Fruit fly (Drosophila melanogaster) whole organism, embryonic: ENCODE measurements around the gene lectin-37Da.

Experiments used
- Ada2b ChIP-seq: fragments of 200-800 bp; sonication (Bioruptor generic); IDR thresholded peaks from 2 replicates; pipeline ENCODE4 v1.3.6; 2022; ENCODE audit warnings: missing biosample characterization, missing genetic modification characterization
- B-H2 ChIP-seq: fragments of 200-800 bp; sonication (Bioruptor generic); optimal IDR thresholded peaks from 2 replicates; lab custom pipeline; 2018; ENCODE audit warnings: missing biosample characterization, mild to moderate bottlenecking, missing genetic modification characterization
- Bgb ChIP-seq: fragments of 200-800 bp; sonication (Bioruptor generic); IDR thresholded peaks from 2 replicates; pipeline ENCODE4 v1.3.6; 2022; ENCODE audit warnings: missing biosample characterization, missing genetic modification characterization; ENCODE audit not compliant: partially characterized antibody
- CG10979 ChIP-seq: fragments of 200-800 bp; sonication (Bioruptor generic); optimal IDR thresholded peaks from 2 replicates; lab custom pipeline; 2018; ENCODE audit warnings: missing biosample characterization, mild to moderate bottlenecking, missing genetic modification characterization, moderate library complexity
- CG11504 ChIP-seq: fragments of 200-800 bp; sonication (Bioruptor generic); optimal IDR thresholded peaks from 3 replicates; lab custom pipeline; 2019; ENCODE audit warnings: missing biosample characterization, mild to moderate bottlenecking, missing genetic modification characterization, moderate library complexity
- CG12155 ChIP-seq: fragments of 200-800 bp; sonication (Bioruptor generic); optimal IDR thresholded peaks from 3 replicates; lab custom pipeline; 2016; ENCODE audit warnings: missing biosample characterization, missing genetic modification characterization
- CG12236 ChIP-seq: fragments of 200-800 bp; sonication (Bioruptor generic); optimal IDR thresholded peaks from 2 replicates; lab custom pipeline; 2016; ENCODE audit warnings: missing biosample characterization, missing genetic modification characterization
- CG13123 ChIP-seq: fragments of 200-800 bp; sonication (Bioruptor generic); optimal IDR thresholded peaks from 2 replicates; lab custom pipeline; 2016; ENCODE audit warnings: missing biosample characterization, missing genetic modification characterization
- CG15514 ChIP-seq: fragments of 200-800 bp; sonication (Bioruptor generic); optimal IDR thresholded peaks from 3 replicates; lab custom pipeline; 2017; ENCODE audit warnings: missing biosample characterization, missing genetic modification characterization, mild to moderate bottlenecking, moderate library complexity, missing genetic modification reagents
- CG15696 ChIP-seq: fragments of 200-800 bp; sonication (Bioruptor generic); optimal IDR thresholded peaks from 2 replicates; lab custom pipeline; 2019; ENCODE audit warnings: missing biosample characterization, mild to moderate bottlenecking, missing genetic modification characterization, moderate library complexity
- CG1603 ChIP-seq: fragments of 200-800 bp; sonication (Bioruptor generic); optimal IDR thresholded peaks from 2 replicates; lab custom pipeline; 2019; ENCODE audit warnings: missing biosample characterization, mild to moderate bottlenecking, missing genetic modification characterization, moderate library complexity
- CG17802 ChIP-seq: fragments of 200-800 bp; sonication (Bioruptor generic); optimal IDR thresholded peaks from 2 replicates; lab custom pipeline; 2018; ENCODE audit warnings: missing biosample characterization, mild to moderate bottlenecking, missing genetic modification characterization, moderate library complexity
- CG3163 ChIP-seq: fragments of 200-800 bp; sonication (Bioruptor generic); optimal IDR thresholded peaks from 3 replicates; lab custom pipeline; 2016; ENCODE audit warnings: missing biosample characterization, missing genetic modification characterization
- CG3281 ChIP-seq: fragments of 200-800 bp; sonication (Bioruptor generic); optimal IDR thresholded peaks from 3 replicates; lab custom pipeline; 2017; ENCODE audit warnings: missing biosample characterization, mild to moderate bottlenecking, missing genetic modification characterization
- CG3726 ChIP-seq: fragments of 200-800 bp; sonication (Bioruptor generic); IDR thresholded peaks from 3 replicates; pipeline ENCODE4, ENCODE4 v1.3.6; 2022; ENCODE audit warnings: missing biosample characterization, missing genetic modification characterization
- CG4707 ChIP-seq: fragments of 200-800 bp; sonication (Bioruptor generic); optimal IDR thresholded peaks from 2 replicates; lab custom pipeline; 2018; ENCODE audit warnings: missing biosample characterization, mild to moderate bottlenecking, missing genetic modification characterization, moderate library complexity
- CG4854 ChIP-seq: fragments of 200-800 bp; sonication (Bioruptor generic); optimal IDR thresholded peaks from 2 replicates; lab custom pipeline; 2016; ENCODE audit warnings: missing biosample characterization, missing genetic modification characterization, inconsistent platforms
- CG6791 ChIP-seq: fragments of 200-800 bp; sonication (Bioruptor generic); IDR thresholded peaks from 3 replicates; pipeline ENCODE4 v1.3.6; 2022; ENCODE audit warnings: missing biosample characterization, missing genetic modification characterization; ENCODE audit not compliant: partially characterized antibody
- CG7786 ChIP-seq: fragments of 200-800 bp; sonication (Bioruptor generic); optimal IDR thresholded peaks from 2 replicates; lab custom pipeline; 2016; ENCODE audit warnings: missing biosample characterization, missing genetic modification characterization
- CG8765 ChIP-seq: fragments of 200-800 bp; sonication (Bioruptor generic); IDR thresholded peaks from 2 replicates; pipeline ENCODE4 v1.3.6; 2022; ENCODE audit warnings: missing biosample characterization, missing genetic modification characterization
- CHES-1-like ChIP-seq: fragments of 200-800 bp; sonication (Bioruptor generic); optimal IDR thresholded peaks from 2 replicates; lab custom pipeline; 2016; ENCODE audit warnings: missing biosample characterization, missing genetic modification characterization
- Dbx ChIP-seq: fragments of 200-800 bp; sonication (Bioruptor generic); IDR thresholded peaks from 3 replicates; pipeline ENCODE4 v1.3.6; 2022; ENCODE audit warnings: missing biosample characterization, missing genetic modification characterization
- GATAe ChIP-seq: fragments of 200-800 bp; sonication (Bioruptor generic); conservative IDR thresholded peaks from 2 replicates; pipeline ENCODE4 v1.3.6; 2022; ENCODE audit warnings: missing biosample characterization, missing genetic modification characterization
- Hand ChIP-seq: fragments of 200-800 bp; sonication (Bioruptor generic); optimal IDR thresholded peaks from 2 replicates; lab custom pipeline; 2017; ENCODE audit warnings: mild to moderate bottlenecking, missing biosample characterization, missing genetic modification reagents, missing genetic modification characterization
- Max ChIP-seq: fragments of 200-800 bp; sonication (Bioruptor generic); optimal IDR thresholded peaks from 2 replicates; lab custom pipeline; 2016; ENCODE audit warnings: missing biosample characterization, mild to moderate bottlenecking, missing genetic modification characterization
- Med ChIP-seq: fragments of 200-800 bp; sonication (Bioruptor generic); peaks from one replicate; lab custom pipeline; 2016; ENCODE audit warnings: missing biosample characterization, missing genetic modification characterization, mild to moderate bottlenecking, inconsistent platforms, moderate library complexity
- Scr ChIP-seq: fragments of 200-800 bp; sonication (Bioruptor generic); IDR thresholded peaks from 2 replicates; pipeline ENCODE4 v1.3.6; 2022; ENCODE audit warnings: missing biosample characterization, missing genetic modification characterization; ENCODE audit not compliant: partially characterized antibody
- Six4 ChIP-seq: fragments of 200-800 bp; sonication (Bioruptor generic); optimal IDR thresholded peaks from 2 replicates; lab custom pipeline; 2016; ENCODE audit warnings: missing biosample characterization, missing genetic modification characterization
- Stat92E ChIP-seq, 3 experiments: fragments of >200 bp in 2 of 3; fragments of 200-800 bp in 1 of 3; sonication (Bioruptor generic) in 1 of 3; optimal IDR thresholded peaks; 2 replicates each; lab custom pipeline; 2017 to 2019; ENCODE audit warnings: missing biosample characterization in 3 of 3, missing genetic modification characterization in 3 of 3, mild to moderate bottlenecking in 1 of 3, moderate library complexity in 1 of 3
- Taf1 ChIP-seq: fragments of 200-800 bp; sonication (Bioruptor generic); IDR thresholded peaks from 2 replicates; pipeline ENCODE4 v1.3.6; 2022; ENCODE audit warnings: missing biosample characterization, missing genetic modification characterization
- Vsx1 ChIP-seq: fragments of 200-800 bp; sonication (Bioruptor generic); optimal IDR thresholded peaks from 2 replicates; lab custom pipeline; 2017; ENCODE audit warnings: missing biosample characterization, mild to moderate bottlenecking, missing genetic modification characterization, missing genetic modification reagents
- Xrp1 ChIP-seq: fragments of 200-800 bp; sonication (Bioruptor generic); IDR thresholded peaks from 2 replicates; pipeline ENCODE4 v1.3.6; 2022; ENCODE audit warnings: missing biosample characterization, missing genetic modification characterization
- ac ChIP-seq: fragments of 200-800 bp; sonication (Bioruptor generic); optimal IDR thresholded peaks from 3 replicates; lab custom pipeline; 2017; ENCODE audit warnings: missing biosample characterization, mild to moderate bottlenecking, missing genetic modification characterization
- aop ChIP-seq: fragments of 200-800 bp; sonication (Bioruptor generic); IDR thresholded peaks from 2 replicates; pipeline ENCODE4 v1.3.6; 2022; ENCODE audit warnings: missing biosample characterization, missing genetic modification characterization
- ash1 ChIP-seq: fragments of 200-800 bp; sonication (Bioruptor generic); optimal IDR thresholded peaks from 2 replicates; lab custom pipeline; 2018; ENCODE audit warnings: missing biosample characterization, mild to moderate bottlenecking, missing genetic modification characterization
- az2 ChIP-seq: fragments of 200-800 bp; sonication (Bioruptor generic); optimal IDR thresholded peaks from 3 replicates; lab custom pipeline; 2016; ENCODE audit warnings: missing biosample characterization, missing genetic modification characterization
- ci ChIP-seq: fragments of 200-800 bp; sonication (Bioruptor generic); IDR thresholded peaks from 3 replicates; pipeline ENCODE4 v1.3.6; 2022; ENCODE audit warnings: missing biosample characterization, missing genetic modification characterization
- danr ChIP-seq: fragments of 200-800 bp; sonication (Bioruptor generic); IDR thresholded peaks from 2 replicates; pipeline ENCODE4 v1.3.6; 2022; ENCODE audit warnings: missing biosample characterization, missing genetic modification characterization
- emc ChIP-seq: fragments of 200-800 bp; sonication (Bioruptor generic); optimal IDR thresholded peaks from 2 replicates; lab custom pipeline; 2016; ENCODE audit warnings: missing biosample characterization, missing genetic modification characterization
- ewg ChIP-seq: fragments of 200-800 bp; sonication (Bioruptor generic); optimal IDR thresholded peaks from 3 replicates; lab custom pipeline; 2017; ENCODE audit warnings: mild to moderate bottlenecking, missing biosample characterization, missing genetic modification reagents, missing genetic modification characterization
- ftz-f1 ChIP-seq: fragments of 200-800 bp; sonication (Bioruptor generic); optimal IDR thresholded peaks from 2 replicates; lab custom pipeline; 2016; ENCODE audit warnings: missing biosample characterization, missing genetic modification characterization
- gce ChIP-seq: fragments of 200-800 bp; sonication (Bioruptor generic); IDR thresholded peaks from 3 replicates; pipeline ENCODE4 v1.3.6; 2022; ENCODE audit warnings: missing biosample characterization, missing genetic modification characterization
- gcm2 ChIP-seq: fragments of 200-800 bp; sonication (Bioruptor generic); optimal IDR thresholded peaks from 2 replicates; lab custom pipeline; 2016; ENCODE audit warnings: missing biosample characterization, missing genetic modification characterization
- hth ChIP-seq: fragments of >200 bp; optimal IDR thresholded peaks from 2 replicates; lab custom pipeline; 2017; ENCODE audit warnings: inconsistent platforms
- kay ChIP-seq: fragments of 200-800 bp; sonication (Bioruptor generic); optimal IDR thresholded peaks from 2 replicates; lab custom pipeline; 2016; ENCODE audit warnings: missing biosample characterization, missing genetic modification characterization
- kni ChIP-seq: fragments of 200-800 bp; sonication (Bioruptor generic); optimal IDR thresholded peaks from 3 replicates; lab custom pipeline; 2017; ENCODE audit warnings: mild to moderate bottlenecking, missing biosample characterization, missing genetic modification reagents, missing genetic modification characterization
- otp ChIP-seq: fragments of 200-800 bp; sonication (Bioruptor generic); IDR thresholded peaks from 3 replicates; pipeline ENCODE4, ENCODE4 v1.3.6; 2022; ENCODE audit warnings: missing biosample characterization, missing genetic modification characterization
- sr ChIP-seq: fragments of 200-800 bp; sonication (Bioruptor generic); IDR thresholded peaks from 3 replicates; pipeline ENCODE4 v1.3.6; 2022; ENCODE audit warnings: missing biosample characterization, missing genetic modification characterization
- ssp ChIP-seq: fragments of 200-800 bp; sonication (Bioruptor generic); IDR thresholded peaks from 2 replicates; pipeline ENCODE4 v1.3.6; 2022; ENCODE audit warnings: missing biosample characterization, missing genetic modification characterization
- trh ChIP-seq: fragments of 200-800 bp; sonication (Bioruptor generic); optimal IDR thresholded peaks from 2 replicates; lab custom pipeline; 2016; ENCODE audit warnings: missing biosample characterization, missing genetic modification characterization
- tup ChIP-seq: fragments of 200-800 bp; sonication (Bioruptor generic); optimal IDR thresholded peaks from 2 replicates; lab custom pipeline; 2016; ENCODE audit warnings: missing biosample characterization, mild to moderate bottlenecking, missing genetic modification characterization, moderate library complexity
- wor ChIP-seq: fragments of 200-800 bp; sonication (Bioruptor generic); IDR thresholded peaks from 2 replicates; pipeline ENCODE4 v1.3.6; 2022; ENCODE audit warnings: missing biosample characterization, missing genetic modification characterization

The lectin-37Da gene

DNA sequence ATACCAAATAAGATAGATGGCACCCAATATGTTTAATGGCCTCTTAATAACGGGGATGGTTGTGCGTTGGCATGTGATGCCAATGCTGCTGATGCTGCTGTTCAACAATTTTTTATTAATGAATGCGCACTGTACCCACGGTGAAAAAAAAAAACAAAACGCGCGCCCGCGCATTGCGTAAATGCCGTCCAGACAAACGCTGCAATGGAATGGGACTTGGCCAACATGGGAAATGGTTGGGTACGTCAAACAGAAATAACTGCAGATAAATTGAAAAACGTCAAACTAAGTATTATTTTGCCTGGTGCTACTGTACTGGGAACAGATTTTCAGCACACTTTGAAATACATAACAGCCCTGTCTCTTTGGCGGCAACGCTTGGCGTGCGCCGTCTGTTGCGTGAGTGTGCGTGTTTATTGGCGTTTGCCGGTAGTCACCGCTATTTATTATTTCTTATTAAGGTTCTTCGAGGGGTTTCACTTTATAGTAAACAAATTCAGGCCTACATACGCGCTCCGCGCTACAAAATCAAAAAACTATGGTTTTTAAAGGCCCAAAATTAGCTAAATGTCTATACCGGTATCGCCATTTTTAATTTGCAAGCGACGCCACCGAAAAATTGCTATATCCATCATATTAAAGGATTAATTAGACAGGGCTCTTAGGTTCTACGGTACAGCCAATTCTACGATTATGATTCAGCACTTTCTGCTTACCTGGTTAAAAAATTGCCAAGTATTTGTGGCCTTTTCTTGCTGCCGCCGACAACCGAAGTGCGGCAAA, 34.6 kb downstream of the lectin-37Da start (continued):
- TF ChIP-seq kni (GFP tag; lab: Kevin White, UChicago) (no peak), Hand (GFP tag; lab: Kevin White, UChicago) (no peak), Med (peak; percentile 63), CG3163 (GFP tag; lab: Kevin White, UChicago) (no peak), Scr (GFP tag; lab: Robert Waterston, UW) (no peak; the same call in 1 of the 2 replicates), GATAe (GFP tag; lab: Robert Waterston, UW) (no peak), ftz-f1 (GFP tag; lab: Kevin White, UChicago) (no peak), Ada2b (GFP tag; lab: Robert Waterston, UW) (0 out of 2 replicates have a peak, but pooled peaks have one; percentile 13), ssp (GFP tag; lab: Robert Waterston, UW) (no peak), Max (GFP tag; lab: Kevin White, UChicago) (no peak), CG11504 (tag; lab: Kevin White, UChicago) (peak; percentile 21), CG12236 (GFP tag; lab: Kevin White, UChicago) (no peak), Vsx1 (GFP tag; lab: Kevin White, UChicago) (no peak), gce (GFP tag; lab: Robert Waterston, UW) (no peak), CG13123 (GFP tag; lab: Kevin White, UChicago) (no peak), danr (GFP tag; lab: Robert Waterston, UW) (no peak), CHES-1-like (GFP tag; lab: Kevin White, UChicago) (peak; percentile 16), Dbx (GFP tag; lab: Robert Waterston, UW) (peak; percentile 36; the same call in 1 of the 3 replicates), kay (GFP tag; lab: Kevin White, UChicago) (no peak), az2 (GFP tag; lab: Kevin White, UChicago) (peak; percentile 22), wor (no peak), CG15514 (no peak), CG4854 (no peak), emc (no peak), sr (no peak), Six4 (peak; percentile 27), ash1 (no peak), otp (GFP tag; lab: Robert Waterston, UW) (no peak), CG1603 (tag; lab: Kevin White, UChicago) (no peak), trh (GFP tag; lab: Kevin White, UChicago) (no peak), tup (GFP tag; lab: Kevin White, UChicago) (no peak), gcm2 (no peak), aop (no peak), CG7786 (GFP tag; lab: Kevin White, UChicago) (no peak), Xrp1 (peak; percentile 53; the same call in 1 of the 2 replicates), Stat92E (GFP tag; optimal IDR thresholded peaks at IDR 0.05; lab: Kevin White, UChicago) (no peak), CG4707 (no peak), Bgb (GFP tag; lab: Robert Waterston, UW) (peak; percentile 7; the same call in 1 of the 2 replicates)

DNA sequence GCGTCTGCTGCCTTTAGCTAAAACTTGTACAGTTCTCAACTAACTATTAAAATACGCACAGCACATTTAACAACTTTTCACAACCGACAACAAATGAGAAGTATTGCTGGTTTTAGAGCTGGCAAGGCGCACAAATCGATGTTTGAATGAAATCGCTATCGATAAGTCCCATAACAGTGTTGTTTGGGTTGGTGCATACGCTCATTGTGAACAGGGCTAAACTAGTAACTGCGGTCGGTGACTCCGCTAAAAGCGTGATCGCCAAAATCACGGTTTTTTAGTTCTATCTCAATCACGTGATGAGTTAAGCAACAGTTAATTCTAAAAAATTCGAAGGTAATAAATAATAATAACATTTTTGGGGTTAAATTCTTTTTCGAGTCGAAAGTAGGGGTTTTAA, 35.3 kb downstream of the lectin-37Da start, which contains the start of gene Top2:
TSS of gene Top2 (minus strand) at position 110 of the 400 bp plus-strand sequence.
- TF ChIP-seq ac (GFP tag; lab: Kevin White, UChicago) (no peak), ewg (GFP tag; lab: Kevin White, UChicago) (peak; percentile 43), CG10979 (no peak), Taf1 (GFP tag; lab: Robert Waterston, UW) (no peak), CG12155 (GFP tag; lab: Kevin White, UChicago) (peak; percentile 34), CG15696 (tag; lab: Kevin White, UChicago) (no peak), CG3281 (GFP tag; lab: Kevin White, UChicago) (no peak), B-H2 (peak; percentile 54), hth (no peak), CG3726 (no peak), ci (GFP tag; lab: Robert Waterston, UW) (peak; percentile 34; the same call in 1 of the 3 replicates), CG8765 (no peak), CG6791 (GFP tag; lab: Robert Waterston, UW) (peak; percentile 94), CG17802 (peak; percentile 100)
